Fruit fly (Drosophila melanogaster) whole organism, pupa: ENCODE data around the gene slp2.
A peak's percentile ranks its signal among the peaks of the same experiment; 100 is the strongest.

Experiments
- CG10348 ChIP-seq: fragments of 200-800 bp; sonication (Bioruptor generic); IDR thresholded peaks from 2 replicates; pipeline ENCODE4 v1.3.6; 2022; ENCODE audit warnings: missing biosample characterization, missing genetic modification characterization
- CG12605 ChIP-seq: fragments of 200-800 bp; sonication (Bioruptor generic); IDR thresholded peaks from 2 replicates; pipeline ENCODE4 v1.3.6; 2022; ENCODE audit warnings: missing biosample characterization, missing genetic modification characterization
- CG13204 ChIP-seq: fragments of 200-800 bp; sonication (Bioruptor generic); optimal IDR thresholded peaks from 2 replicates; lab custom pipeline; 2018; ENCODE audit warnings: missing biosample characterization, mild to moderate bottlenecking, missing genetic modification characterization, moderate library complexity
- CG14655 ChIP-seq: fragments of 200-800 bp; sonication (Bioruptor generic); optimal IDR thresholded peaks from 3 replicates; lab custom pipeline; 2017; ENCODE audit warnings: mild to moderate bottlenecking, missing biosample characterization, missing genetic modification reagents, missing genetic modification characterization
- CG15710 ChIP-seq: fragments of 200-800 bp; sonication (Bioruptor generic); optimal IDR thresholded peaks from 2 replicates; lab custom pipeline; 2018; ENCODE audit warnings: missing biosample characterization, mild to moderate bottlenecking, missing genetic modification characterization, moderate library complexity
- CG17806 ChIP-seq: fragments of 200-800 bp; sonication (Bioruptor generic); optimal IDR thresholded peaks from 2 replicates; lab custom pipeline; 2018; ENCODE audit warnings: missing biosample characterization, mild to moderate bottlenecking, missing genetic modification characterization, moderate library complexity
- CG32121 ChIP-seq: fragments of 200-800 bp; sonication (Bioruptor generic); IDR thresholded peaks from 2 replicates; pipeline ENCODE4 v1.3.6; 2022; ENCODE audit warnings: missing biosample characterization, missing genetic modification characterization
- CG34367 ChIP-seq: fragments of 200-800 bp; sonication (Bioruptor generic); optimal IDR thresholded peaks from 2 replicates; lab custom pipeline; 2018; ENCODE audit warnings: missing biosample characterization, mild to moderate bottlenecking, missing genetic modification characterization
- CG4496 ChIP-seq: fragments of 200-800 bp; sonication (Bioruptor generic); IDR thresholded peaks from 3 replicates; pipeline ENCODE4 v1.3.6; 2022; ENCODE audit warnings: missing biosample characterization, missing genetic modification characterization
- CG8159 ChIP-seq: fragments of 200-800 bp; sonication (Bioruptor generic); optimal IDR thresholded peaks from 3 replicates; lab custom pipeline; 2018; ENCODE audit warnings: missing biosample characterization, mild to moderate bottlenecking, missing genetic modification characterization, moderate library complexity
- CG8301 ChIP-seq: fragments of 200-800 bp; sonication (Bioruptor generic); optimal IDR thresholded peaks from 2 replicates; lab custom pipeline; 2018; ENCODE audit warnings: missing biosample characterization, mild to moderate bottlenecking, missing genetic modification characterization
- CG9948 ChIP-seq: fragments of 200-800 bp; sonication (Bioruptor generic); optimal IDR thresholded peaks from 2 replicates; lab custom pipeline; 2018; ENCODE audit warnings: missing biosample characterization, mild to moderate bottlenecking, missing genetic modification characterization, moderate library complexity
- D1 ChIP-seq: fragments of 200-800 bp; sonication (Bioruptor generic); optimal IDR thresholded peaks from 2 replicates; lab custom pipeline; 2018; ENCODE audit warnings: missing biosample characterization, mild to moderate bottlenecking, missing genetic modification characterization, moderate library complexity
- EcR ChIP-seq: fragments of 200-800 bp; sonication (Bioruptor generic); optimal IDR thresholded peaks from 3 replicates; lab custom pipeline; 2019; ENCODE audit warnings: missing biosample characterization, missing genetic modification characterization, mild to moderate bottlenecking, moderate library complexity, missing genetic modification reagents
- Ets98B ChIP-seq: fragments of 200-800 bp; sonication (Bioruptor generic); IDR thresholded peaks from 2 replicates; pipeline ENCODE4 v1.3.6; 2022; ENCODE audit warnings: missing biosample characterization, missing genetic modification characterization
- Pif1A ChIP-seq: fragments of 200-800 bp; sonication (Bioruptor generic); optimal IDR thresholded peaks from 3 replicates; lab custom pipeline; 2016; ENCODE audit warnings: missing biosample characterization, missing genetic modification characterization
- Pif1B ChIP-seq: fragments of 200-800 bp; sonication (Bioruptor generic); optimal IDR thresholded peaks from 3 replicates; lab custom pipeline; 2016; ENCODE audit warnings: missing biosample characterization, missing genetic modification characterization
- Snoo ChIP-seq: fragments of 200-800 bp; sonication (Bioruptor generic); optimal IDR thresholded peaks from 3 replicates; lab custom pipeline; 2017; ENCODE audit warnings: missing biosample characterization, mild to moderate bottlenecking, missing genetic modification characterization, inconsistent platforms
- fd96Ca ChIP-seq: fragments of 200-800 bp; sonication (Bioruptor generic); IDR thresholded peaks from 3 replicates; pipeline ENCODE4 v1.3.6; 2022; ENCODE audit warnings: missing biosample characterization, missing genetic modification characterization
- gl ChIP-seq: fragments of 200-800 bp; sonication (Bioruptor generic); optimal IDR thresholded peaks from 2 replicates; lab custom pipeline; 2018; ENCODE audit warnings: missing biosample characterization, mild to moderate bottlenecking, missing genetic modification characterization
- rn ChIP-seq: fragments of 200-800 bp; sonication (Bioruptor generic); IDR thresholded peaks from 2 replicates; pipeline ENCODE4 v1.3.6; 2022; ENCODE audit warnings: missing biosample characterization, missing genetic modification characterization

slp2 gene

DNA sequence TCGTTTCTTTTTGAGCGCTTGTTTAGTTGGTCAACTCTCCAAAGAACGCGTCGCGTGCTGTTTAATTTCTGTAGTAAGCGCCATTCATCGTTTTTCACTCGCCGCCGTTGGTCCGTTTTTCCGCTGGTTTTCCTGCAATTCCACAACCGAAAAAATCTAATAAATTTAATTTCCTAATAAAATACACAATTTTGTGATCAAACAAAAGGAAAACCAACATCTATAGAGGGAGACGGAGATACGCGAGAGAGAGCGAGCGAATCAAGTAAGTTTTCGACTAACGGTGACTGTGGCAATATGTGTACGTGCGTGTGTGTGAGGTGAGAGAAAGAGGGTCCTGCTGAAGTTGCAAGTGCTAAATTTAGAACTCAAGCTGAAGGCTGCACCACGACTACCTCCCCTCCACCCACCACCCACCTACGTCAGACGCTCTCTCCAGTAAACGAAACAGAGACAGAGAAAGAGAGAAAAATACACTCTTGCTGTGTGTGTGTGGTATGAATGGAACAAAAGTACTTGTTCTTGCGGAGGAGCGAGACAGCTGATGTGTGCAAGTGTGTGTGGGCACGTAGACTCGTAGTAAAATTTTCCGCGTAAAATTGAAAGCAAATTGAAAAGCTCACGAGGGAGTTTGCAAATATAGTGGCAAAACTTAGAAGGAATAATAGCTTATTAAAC, 33.0 kb upstream of the slp2 start, which contains the start of gene Reph:
Gene Reph, plus strand, starts transcription at position 80 of the 678 bp plus-strand sequence.
- TF ChIP-seq CG32121 (GFP tag; lab: Robert Waterston, UW): peak; percentile 9; the same call in 1 of the 2 replicates
- TF ChIP-seq CG9948: no peak
- no peak for TF ChIP-seq rn (GFP tag; lab: Robert Waterston, UW)
- TF ChIP-seq CG4496 (GFP tag; lab: Robert Waterston, UW): peak; percentile 54; the same call in 2 of the 3 replicates
- peak; percentile 55; the same call in 2 of the 3 replicates for TF ChIP-seq fd96Ca (GFP tag; lab: Robert Waterston, UW)
- peak; percentile 52; the same call in 1 of the 2 replicates for TF ChIP-seq Ets98B (GFP tag; lab: Robert Waterston, UW)
- peak; percentile 12 for TF ChIP-seq CG15710 (tag; lab: Kevin White, UChicago)
- TF ChIP-seq CG8159 (tag; lab: Kevin White, UChicago): peak; percentile 19
- no peak for TF ChIP-seq CG12605 (GFP tag; lab: Robert Waterston, UW)
- TF ChIP-seq gl (tag; lab: Kevin White, UChicago): peak; percentile 25
- peak; percentile 55 for TF ChIP-seq Snoo
- TF ChIP-seq D1 (tag; lab: Kevin White, UChicago): no peak
- TF ChIP-seq CG17806: no peak
- TF ChIP-seq CG13204: peak; percentile 2
- TF ChIP-seq CG14655 (GFP tag; lab: Kevin White, UChicago): peak; percentile 14

DNA sequence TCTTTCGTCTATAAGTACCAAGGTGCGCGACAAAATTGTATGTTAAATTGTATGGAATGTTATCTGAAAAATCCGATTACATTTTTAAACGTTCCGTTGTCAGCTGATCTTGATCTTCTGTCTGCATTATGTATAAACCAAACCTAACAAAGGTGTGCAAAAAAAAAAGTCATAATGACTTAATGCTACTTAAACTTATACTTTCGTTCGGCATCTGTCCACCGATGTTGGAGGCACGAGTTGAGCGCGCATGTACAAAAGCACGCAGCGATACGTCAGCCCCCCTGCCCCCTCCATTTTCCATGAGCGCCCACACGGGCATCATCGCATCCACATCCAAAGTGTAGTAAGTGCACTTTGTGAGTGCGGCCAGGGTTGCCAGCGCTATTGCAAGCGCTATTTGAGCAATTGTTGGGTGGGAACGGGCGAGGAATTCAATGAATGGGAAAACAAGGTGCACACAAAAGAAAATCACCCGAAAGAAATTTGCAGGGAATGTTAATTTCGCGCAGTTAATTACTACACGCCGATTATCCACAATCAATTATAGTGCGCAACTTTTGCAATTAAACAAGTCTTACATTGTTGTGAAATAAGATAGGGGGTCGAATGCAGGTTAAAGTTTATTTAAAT, 31.9 kb upstream of the slp2 start:
- TF ChIP-seq CG17806 (peak; percentile 100), CG12605 (GFP tag; lab: Robert Waterston, UW) (peak; percentile 99), CG15710 (tag; lab: Kevin White, UChicago) (peak; percentile 98), EcR (peak; percentile 81), CG13204 (peak; percentile 96), gl (tag; lab: Kevin White, UChicago) (peak; percentile 99), Pif1A (peak; percentile 100), Pif1B (GFP tag; lab: Kevin White, UChicago) (peak; percentile 99), rn (GFP tag; lab: Robert Waterston, UW) (peak; percentile 98), CG10348 (GFP tag; lab: Robert Waterston, UW) (peak; percentile 97), CG34367 (tag; lab: Kevin White, UChicago) (peak; percentile 100), Ets98B (GFP tag; lab: Robert Waterston, UW) (peak; percentile 99), CG8159 (tag; lab: Kevin White, UChicago) (peak; percentile 99), CG32121 (GFP tag; lab: Robert Waterston, UW) (peak; percentile 100), CG14655 (GFP tag; lab: Kevin White, UChicago) (peak; percentile 100), CG4496 (GFP tag; lab: Robert Waterston, UW) (peak; percentile 100), D1 (tag; lab: Kevin White, UChicago) (peak; percentile 99), fd96Ca (GFP tag; lab: Robert Waterston, UW) (peak; percentile 100), CG8301 (tag; lab: Kevin White, UChicago) (peak; percentile 100), CG9948 (peak; percentile 100), Snoo (peak; percentile 89)

DNA sequence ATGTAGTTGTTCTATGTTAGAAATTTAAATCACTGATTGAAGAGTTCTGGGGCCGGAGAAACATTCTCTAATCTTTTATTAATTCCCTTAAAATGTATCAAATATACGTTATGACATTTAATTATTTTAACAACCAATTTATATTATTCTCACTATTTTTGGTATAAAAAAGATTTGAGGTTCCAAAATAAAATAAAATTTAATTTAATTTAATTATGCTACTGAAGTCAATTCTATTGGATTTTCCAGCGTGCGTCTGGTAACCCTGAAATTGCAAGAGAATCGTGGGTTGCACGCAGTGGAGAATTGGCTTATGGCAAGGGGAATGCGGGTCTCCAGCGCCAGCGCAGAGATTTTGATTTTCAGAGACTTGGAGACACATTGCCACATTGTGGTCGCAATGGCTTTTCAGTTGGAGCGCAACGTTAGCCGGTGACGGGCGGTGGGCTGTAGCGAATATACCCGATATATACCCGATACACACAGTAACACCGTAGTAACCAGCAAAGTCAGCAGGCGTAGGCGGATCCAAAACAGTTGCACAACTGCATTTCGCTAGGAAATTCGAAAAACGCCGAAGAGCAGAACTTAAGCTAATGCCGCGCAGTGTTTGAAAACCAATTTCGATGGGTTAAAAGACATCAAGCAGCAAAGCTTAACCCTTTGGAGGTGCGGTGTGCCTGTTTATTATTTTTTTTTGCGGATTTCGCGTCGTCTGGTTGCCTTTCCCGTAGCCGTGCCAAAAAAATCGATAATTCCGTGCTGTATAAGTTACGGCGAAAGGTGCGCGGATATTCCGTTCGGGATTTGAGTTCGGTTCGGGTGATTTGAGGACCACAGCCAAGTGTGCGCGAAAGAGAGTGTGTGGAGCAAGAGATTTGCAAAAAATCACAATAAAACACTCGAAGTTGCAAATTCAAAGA, 31.1 kb upstream of the slp2 start:
- TF ChIP-seq CG34367 (tag; lab: Kevin White, UChicago) (peak; percentile 22), CG15710 (tag; lab: Kevin White, UChicago) (peak; percentile 47), CG32121 (GFP tag; lab: Robert Waterston, UW) (0 out of 2 replicates have a peak, but pooled peaks have one; percentile 35), CG9948 (peak; percentile 59), gl (tag; lab: Kevin White, UChicago) (no peak), CG4496 (GFP tag; lab: Robert Waterston, UW) (peak; percentile 71; the same call in 1 of the 3 replicates), CG12605 (GFP tag; lab: Robert Waterston, UW) (0 out of 2 replicates have a peak, but pooled peaks have one; percentile 22), fd96Ca (GFP tag; lab: Robert Waterston, UW) (peak; percentile 63; the same call in 2 of the 3 replicates), CG10348 (GFP tag; lab: Robert Waterston, UW) (no peak), CG17806 (peak; percentile 4), CG8159 (tag; lab: Kevin White, UChicago) (peak; percentile 73), CG14655 (GFP tag; lab: Kevin White, UChicago) (peak; percentile 76), CG13204 (no peak), Snoo (no peak), Ets98B (GFP tag; lab: Robert Waterston, UW) (peak; percentile 59), CG8301 (tag; lab: Kevin White, UChicago) (peak; percentile 22)

- no peak for TF ChIP-seq CG13204
- no peak for TF ChIP-seq CG8159 (tag; lab: Kevin White, UChicago)
- TF ChIP-seq Pif1B (GFP tag; lab: Kevin White, UChicago): no peak
- TF ChIP-seq Snoo: no peak
- peak; percentile 32 for TF ChIP-seq CG9948
- no peak for TF ChIP-seq CG8301 (tag; lab: Kevin White, UChicago)
- TF ChIP-seq D1 (tag; lab: Kevin White, UChicago): peak; percentile 64
- no peak for TF ChIP-seq fd96Ca (GFP tag; lab: Robert Waterston, UW)
- peak; percentile 26; the same call in 1 of the 2 replicates for TF ChIP-seq CG32121 (GFP tag; lab: Robert Waterston, UW)
- TF ChIP-seq CG14655 (GFP tag; lab: Kevin White, UChicago): no peak
- no peak for TF ChIP-seq EcR
- TF ChIP-seq CG34367 (tag; lab: Kevin White, UChicago): peak; percentile 9
- no peak for TF ChIP-seq CG10348 (GFP tag; lab: Robert Waterston, UW)
- TF ChIP-seq rn (GFP tag; lab: Robert Waterston, UW): no peak
- peak; percentile 41 for TF ChIP-seq CG17806
- peak; percentile 66; the same call in 2 of the 3 replicates for TF ChIP-seq CG4496 (GFP tag; lab: Robert Waterston, UW)
- TF ChIP-seq Pif1A: no peak
- peak; percentile 75 for TF ChIP-seq Ets98B (GFP tag; lab: Robert Waterston, UW)
- TF ChIP-seq CG15710 (tag; lab: Kevin White, UChicago): no peak
- peak; percentile 41; the same call in 1 of the 2 replicates for TF ChIP-seq CG12605 (GFP tag; lab: Robert Waterston, UW)
- TF ChIP-seq gl (tag; lab: Kevin White, UChicago): no peak
Observed at dm6 chr2L:3806197-3807030, 30.2 kb upstream of the slp2 start.
